Fruit fly (Drosophila melanogaster) whole organism, embryonic: ENCODE results near the gene yrt.

Experiments
- CG10267 ChIP-seq: fragments of 200-800 bp; sonication (Bioruptor generic); optimal IDR thresholded peaks from 2 replicates; lab custom pipeline; 2018; ENCODE audit warnings: missing biosample characterization, mild to moderate bottlenecking, missing genetic modification characterization, moderate library complexity
- CG10462 ChIP-seq: fragments of 200-800 bp; sonication (Bioruptor generic); optimal IDR thresholded peaks from 2 replicates; lab custom pipeline; 2016; ENCODE audit warnings: missing biosample characterization, missing genetic modification characterization
- CG10543 ChIP-seq: fragments of 200-800 bp; sonication (Bioruptor generic); optimal IDR thresholded peaks from 3 replicates; lab custom pipeline; 2017; ENCODE audit warnings: missing biosample characterization, mild to moderate bottlenecking, missing genetic modification characterization, moderate library complexity
- CG11456 ChIP-seq: fragments of 200-800 bp; sonication (Bioruptor generic); IDR thresholded peaks from 3 replicates; pipeline ENCODE4 v1.3.6; 2022; ENCODE audit warnings: missing biosample characterization, missing genetic modification characterization
- CG14050 ChIP-seq: fragments of 200-800 bp; sonication (Bioruptor generic); IDR thresholded peaks from 3 replicates; pipeline ENCODE4 v1.3.6; 2022; ENCODE audit warnings: missing biosample characterization, missing genetic modification characterization
- CG14710 ChIP-seq: fragments of 200-800 bp; sonication (Bioruptor generic); optimal IDR thresholded peaks from 3 replicates; lab custom pipeline; 2019; ENCODE audit warnings: missing biosample characterization, mild to moderate bottlenecking, missing genetic modification characterization, moderate library complexity
- CG15073 ChIP-seq: fragments of 200-800 bp; sonication (Bioruptor generic); optimal IDR thresholded peaks from 2 replicates; lab custom pipeline; 2016; ENCODE audit warnings: missing biosample characterization, missing genetic modification characterization
- CG1602 ChIP-seq: fragments of 200-800 bp; sonication (Bioruptor generic); optimal IDR thresholded peaks from 3 replicates; lab custom pipeline; 2016; ENCODE audit warnings: missing biosample characterization, missing genetic modification characterization
- CG1603 ChIP-seq: fragments of 200-800 bp; sonication (Bioruptor generic); optimal IDR thresholded peaks from 2 replicates; lab custom pipeline; 2019; ENCODE audit warnings: missing biosample characterization, mild to moderate bottlenecking, missing genetic modification characterization, moderate library complexity
- CG17328 ChIP-seq: fragments of 200-800 bp; sonication (Bioruptor generic); IDR thresholded peaks from 2 replicates; pipeline ENCODE4 v1.3.6; 2022; ENCODE audit warnings: missing biosample characterization, missing genetic modification characterization
- CG17361 ChIP-seq: fragments of 200-800 bp; sonication (Bioruptor generic); IDR thresholded peaks from 3 replicates; pipeline ENCODE4 v1.3.6; 2022; ENCODE audit warnings: missing biosample characterization, missing genetic modification characterization
- CG2129 ChIP-seq: fragments of 200-800 bp; sonication (Bioruptor generic); IDR thresholded peaks from 2 replicates; pipeline ENCODE4 v1.3.6; 2022; ENCODE audit warnings: missing biosample characterization, missing genetic modification characterization; ENCODE audit not compliant: partially characterized antibody
- CG30403 ChIP-seq: fragments of 200-800 bp; sonication (Bioruptor generic); optimal IDR thresholded peaks from 3 replicates; lab custom pipeline; 2016; ENCODE audit warnings: missing biosample characterization, missing genetic modification characterization
- CG33213 ChIP-seq: fragments of 200-800 bp; sonication (Bioruptor generic); optimal IDR thresholded peaks from 3 replicates; lab custom pipeline; 2016; ENCODE audit warnings: missing biosample characterization, missing genetic modification characterization
- CG4617 ChIP-seq: fragments of 200-800 bp; sonication (Bioruptor generic); optimal IDR thresholded peaks from 3 replicates; lab custom pipeline; 2016; ENCODE audit warnings: missing biosample characterization, missing genetic modification characterization, borderline replicate concordance
- CG6175 ChIP-seq: fragments of 200-800 bp; sonication (Bioruptor generic); IDR thresholded peaks from 3 replicates; pipeline ENCODE4 v1.3.6; 2022; ENCODE audit warnings: missing biosample characterization, missing genetic modification characterization
- CG9727 ChIP-seq: fragments of 200-800 bp; sonication (Bioruptor generic); optimal IDR thresholded peaks from 3 replicates; lab custom pipeline; 2017; ENCODE audit warnings: missing biosample characterization, mild to moderate bottlenecking, missing genetic modification characterization
- CG9817 ChIP-seq: fragments of 200-800 bp; sonication (Bioruptor generic); optimal IDR thresholded peaks from 2 replicates; lab custom pipeline; 2018; ENCODE audit warnings: missing biosample characterization, mild to moderate bottlenecking, missing genetic modification characterization, moderate library complexity
- CTCF ChIP-seq: fragments of 200-800 bp; sonication (Bioruptor generic); optimal IDR thresholded peaks from 2 replicates; lab custom pipeline; 2017; ENCODE audit warnings: missing biosample characterization, mild to moderate bottlenecking, missing genetic modification characterization, moderate library complexity
- CoRest ChIP-seq: fragments of 200-800 bp; sonication (Bioruptor generic); optimal IDR thresholded peaks from 3 replicates; lab custom pipeline; 2018; ENCODE audit warnings: missing biosample characterization, mild to moderate bottlenecking, missing genetic modification characterization, moderate library complexity
- D ChIP-seq, 2 experiments: fragments of 200-800 bp in 1 of 2; fragments of >200 bp in 1 of 2; sonication (Bioruptor generic) in 1 of 2; optimal IDR thresholded peaks; 2 replicates in 1 of 2; 3 replicates in 1 of 2; lab custom pipeline; 2017; ENCODE audit warnings: mild to moderate bottlenecking in 1 of 2, missing biosample characterization in 1 of 2, missing genetic modification characterization in 1 of 2, missing genetic modification reagents in 1 of 2
- D19A ChIP-seq: fragments of 200-800 bp; optimal IDR thresholded peaks from 3 replicates; lab custom pipeline; 2019; ENCODE audit warnings: missing biosample characterization, mild to moderate bottlenecking, missing genetic modification characterization, moderate library complexity
- Ets65A ChIP-seq: fragments of 200-800 bp; sonication (Bioruptor generic); peaks from one replicate; lab custom pipeline; 2016; ENCODE audit warnings: missing biosample characterization, missing genetic modification characterization
- H2.0 ChIP-seq: fragments of 200-800 bp; sonication (Bioruptor generic); IDR thresholded peaks from 2 replicates; pipeline ENCODE4 v1.3.6; 2022; ENCODE audit warnings: missing biosample characterization, missing genetic modification characterization
- Hr3 ChIP-seq: fragments of 200-800 bp; sonication (Bioruptor generic); optimal IDR thresholded peaks from 3 replicates; lab custom pipeline; 2016; ENCODE audit warnings: missing biosample characterization, missing genetic modification characterization
- Lhr ChIP-seq: fragments of 200-800 bp; sonication (Bioruptor generic); optimal IDR thresholded peaks from 3 replicates; lab custom pipeline; 2017; ENCODE audit warnings: mild to moderate bottlenecking, missing biosample characterization, missing genetic modification reagents, missing genetic modification characterization
- MESR4 ChIP-seq: fragments of 200-800 bp; sonication (Bioruptor generic); optimal IDR thresholded peaks from 2 replicates; lab custom pipeline; 2018; ENCODE audit warnings: missing biosample characterization, mild to moderate bottlenecking, missing genetic modification characterization, moderate library complexity
- Med ChIP-seq: fragments of 200-800 bp; sonication (Bioruptor generic); peaks from one replicate; lab custom pipeline; 2016; ENCODE audit warnings: missing biosample characterization, missing genetic modification characterization, mild to moderate bottlenecking, inconsistent platforms, moderate library complexity
- Mrtf ChIP-seq: fragments of 200-800 bp; sonication (Bioruptor generic); IDR thresholded peaks from 3 replicates; pipeline ENCODE4 v1.3.6; 2022; ENCODE audit warnings: missing biosample characterization, missing genetic modification characterization
- NC2α ChIP-seq: fragments of 200-800 bp; sonication (Bioruptor generic); optimal IDR thresholded peaks from 2 replicates; lab custom pipeline; 2016; ENCODE audit warnings: missing biosample characterization, missing genetic modification characterization
- Oaz ChIP-seq: fragments of 200-800 bp; sonication (Bioruptor generic); IDR thresholded peaks from 2 replicates; pipeline ENCODE4 v1.3.6; 2022; ENCODE audit warnings: missing biosample characterization, missing genetic modification characterization
- Optix ChIP-seq: fragments of 200-800 bp; sonication (Bioruptor generic); IDR thresholded peaks from 3 replicates; pipeline ENCODE4 v1.3.6; 2022; ENCODE audit warnings: missing biosample characterization, missing genetic modification characterization
- Ravus ChIP-seq: fragments of 200-800 bp; sonication (Bioruptor generic); IDR thresholded peaks from 2 replicates; pipeline ENCODE4 v1.3.6; 2022; ENCODE audit warnings: missing biosample characterization, missing genetic modification characterization
- Side ChIP-seq: fragments of 200-800 bp; sonication (Bioruptor generic); optimal IDR thresholded peaks from 2 replicates; lab custom pipeline; 2016; ENCODE audit warnings: missing biosample characterization, missing genetic modification characterization
- Sox102F ChIP-seq: fragments of 200-800 bp; sonication (Bioruptor generic); optimal IDR thresholded peaks from 2 replicates; lab custom pipeline; 2018; ENCODE audit warnings: missing biosample characterization, mild to moderate bottlenecking, missing genetic modification characterization, moderate library complexity
- Xbp1 ChIP-seq: fragments of 200-800 bp; sonication (Bioruptor generic); optimal IDR thresholded peaks from 3 replicates; lab custom pipeline; 2016; ENCODE audit warnings: missing biosample characterization, mild to moderate bottlenecking, missing genetic modification characterization
- ase ChIP-seq: fragments of 200-800 bp; sonication (Bioruptor generic); IDR thresholded peaks from 3 replicates; pipeline ENCODE4 v1.3.6; 2022; ENCODE audit warnings: missing biosample characterization, missing genetic modification characterization
- az2 ChIP-seq: fragments of 200-800 bp; sonication (Bioruptor generic); optimal IDR thresholded peaks from 3 replicates; lab custom pipeline; 2016; ENCODE audit warnings: missing biosample characterization, missing genetic modification characterization
- cad ChIP-seq: fragments of >200 bp; optimal IDR thresholded peaks from 2 replicates; lab custom pipeline; 2017; ENCODE audit warnings: missing biosample characterization, missing genetic modification characterization
- chm ChIP-seq: fragments of 200-800 bp; sonication (Bioruptor generic); IDR thresholded peaks from 2 replicates; pipeline ENCODE4 v1.3.6; 2022; ENCODE audit warnings: missing biosample characterization, missing genetic modification characterization
- dmrt11E ChIP-seq: fragments of 200-800 bp; sonication (Bioruptor generic); optimal IDR thresholded peaks from 3 replicates; lab custom pipeline; 2018; ENCODE audit warnings: missing biosample characterization, mild to moderate bottlenecking, missing genetic modification characterization, moderate library complexity
- dysf ChIP-seq: fragments of 200-800 bp; sonication (Bioruptor generic); IDR thresholded peaks from 3 replicates; pipeline ENCODE4 v1.3.6; 2022; ENCODE audit warnings: missing biosample characterization, missing genetic modification characterization
- ems ChIP-seq: fragments of 200-800 bp; sonication (Bioruptor generic); optimal IDR thresholded peaks from 3 replicates; lab custom pipeline; 2016; ENCODE audit warnings: missing biosample characterization, missing genetic modification characterization
- grn ChIP-seq: fragments of 200-800 bp; sonication (Bioruptor generic); optimal IDR thresholded peaks from 3 replicates; lab custom pipeline; 2017; ENCODE audit warnings: missing biosample characterization, missing genetic modification characterization
- lilli ChIP-seq: fragments of 200-800 bp; sonication (Bioruptor generic); optimal IDR thresholded peaks from 3 replicates; lab custom pipeline; 2016; ENCODE audit warnings: missing biosample characterization, missing genetic modification characterization
- maf-S ChIP-seq: fragments of 200-800 bp; sonication (Bioruptor generic); optimal IDR thresholded peaks from 2 replicates; lab custom pipeline; 2016; ENCODE audit warnings: missing biosample characterization, missing genetic modification characterization
- nerfin-1 ChIP-seq: fragments of 200-800 bp; sonication (Bioruptor generic); optimal IDR thresholded peaks from 3 replicates; lab custom pipeline; 2019; ENCODE audit warnings: missing biosample characterization, mild to moderate bottlenecking, missing genetic modification characterization, moderate library complexity
- ro ChIP-seq: fragments of 200-800 bp; sonication (Bioruptor generic); IDR thresholded peaks from 2 replicates; pipeline ENCODE4 v1.3.6; 2022; ENCODE audit warnings: missing biosample characterization, missing genetic modification characterization
- shn ChIP-seq: fragments of 200-800 bp; sonication (Bioruptor generic); optimal IDR thresholded peaks from 3 replicates; lab custom pipeline; 2016; ENCODE audit warnings: missing biosample characterization, missing genetic modification characterization
- tna ChIP-seq: fragments of 200-800 bp; sonication (Bioruptor generic); IDR thresholded peaks from 2 replicates; pipeline ENCODE4 v1.3.6; 2022; ENCODE audit warnings: missing biosample characterization, missing genetic modification characterization; ENCODE audit not compliant: partially characterized antibody
- zf30C ChIP-seq: fragments of 200-800 bp; sonication (Bioruptor generic); optimal IDR thresholded peaks from 3 replicates; lab custom pipeline; 2018; ENCODE audit warnings: missing biosample characterization, mild to moderate bottlenecking, missing genetic modification characterization

yrt gene

DNA sequence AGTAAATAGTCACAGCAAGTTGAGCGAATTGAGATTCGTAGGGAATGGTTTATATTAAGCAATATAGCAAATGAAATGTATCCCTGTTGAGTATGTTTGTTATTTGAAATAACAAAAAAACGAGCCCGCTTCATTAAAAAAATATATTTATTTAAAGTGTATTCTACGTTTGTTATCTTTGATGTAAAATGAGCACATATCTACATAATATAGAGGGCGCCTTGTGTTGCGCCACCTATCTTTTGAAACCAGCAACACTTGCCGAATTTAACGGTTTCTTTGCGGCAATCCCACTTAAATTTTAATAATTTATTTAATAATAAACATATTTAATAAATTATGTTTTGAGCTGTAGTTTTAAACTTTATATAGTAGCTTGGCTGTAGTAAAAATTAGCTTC lies 36.5 kb upstream of the yrt start (continued):
- TF ChIP-seq Mrtf (GFP tag; lab: Robert Waterston, UW) = peak; percentile 56; the same call in 1 of the 3 replicates
- TF ChIP-seq H2.0 (GFP tag; lab: Robert Waterston, UW) = 0 out of 2 replicates have a peak, but pooled peaks have one; percentile 13
- TF ChIP-seq Hr3 (GFP tag; lab: Kevin White, UChicago) = peak; percentile 16
- peak; percentile 48; the same call in 2 of the 3 replicates for TF ChIP-seq CG17361
- peak; percentile 18 for TF ChIP-seq D19A (tag; lab: Kevin White, UChicago)
- peak; percentile 17 for TF ChIP-seq dmrt11E (tag; lab: Kevin White, UChicago)
- TF ChIP-seq CG1602 = peak; percentile 12
- peak; percentile 24 for TF ChIP-seq CG9817 (tag; lab: Kevin White, UChicago)
- peak; percentile 21 for TF ChIP-seq az2 (GFP tag; lab: Kevin White, UChicago)
- TF ChIP-seq ro (GFP tag; lab: Robert Waterston, UW) = no peak
- peak; percentile 8 for TF ChIP-seq Lhr
- TF ChIP-seq dysf = peak; percentile 13; the same call in 1 of the 3 replicates
- TF ChIP-seq CG1603 (tag; lab: Kevin White, UChicago) = no peak
- TF ChIP-seq Xbp1 (GFP tag; lab: Kevin White, UChicago) = peak; percentile 54
- TF ChIP-seq CG9727 (GFP tag; lab: Kevin White, UChicago) = no peak
- TF ChIP-seq CG30403 (GFP tag; lab: Kevin White, UChicago) = peak; percentile 23
- peak; percentile 55 for TF ChIP-seq Med (GFP tag; lab: Kevin White, UChicago)
- peak; percentile 58 for TF ChIP-seq grn
- TF ChIP-seq, all 482 proteins: peak for 52

DNA sequence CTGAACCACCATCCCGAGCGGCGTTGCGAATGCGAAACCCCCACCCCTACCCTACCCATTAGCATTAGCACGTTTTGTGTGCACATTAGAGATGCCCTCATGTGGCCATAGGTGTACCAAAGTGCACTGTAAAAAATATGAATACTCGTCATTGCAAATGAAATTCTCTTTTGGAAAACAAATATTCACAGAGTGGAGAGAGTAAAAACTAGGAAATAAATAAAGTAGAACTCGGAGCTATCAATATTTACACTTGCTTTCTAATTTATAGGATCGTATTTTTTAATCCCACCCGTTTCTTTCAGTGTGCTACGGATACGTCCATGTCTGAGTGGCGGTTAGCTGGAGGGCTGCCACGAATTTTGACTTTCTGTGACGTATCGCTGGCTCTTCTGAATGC lies 34.5 kb upstream of the yrt start:
- no peak for TF ChIP-seq NC2α
- no peak for TF ChIP-seq CG10543 (GFP tag; lab: Kevin White, UChicago)
- no peak for TF ChIP-seq ase (GFP tag; lab: Robert Waterston, UW)
- no peak for TF ChIP-seq tna (GFP tag; lab: Robert Waterston, UW)
- peak; percentile 38; the same call in 1 of the 2 replicates for TF ChIP-seq CG17328
- TF ChIP-seq Ets65A (GFP tag; lab: Kevin White, UChicago) = peak; percentile 67
- no peak for TF ChIP-seq maf-S (GFP tag; lab: Kevin White, UChicago)
- TF ChIP-seq CG33213 (GFP tag; lab: Kevin White, UChicago) = no peak
- TF ChIP-seq CG14050 (GFP tag; lab: Robert Waterston, UW) = no peak
- no peak for TF ChIP-seq CG11456 (GFP tag; lab: Robert Waterston, UW)
- TF ChIP-seq Side (GFP tag; lab: Kevin White, UChicago) = peak; percentile 23
- no peak for TF ChIP-seq D (optimal IDR thresholded peaks at IDR 0.05; lab: Kevin White, UChicago)
- TF ChIP-seq D (GFP tag; optimal IDR thresholded peaks at IDR 0.05; lab: Kevin White, UChicago) = peak; percentile 44
- peak; percentile 82 for TF ChIP-seq dmrt11E (tag; lab: Kevin White, UChicago)
- TF ChIP-seq Sox102F = peak; percentile 40
- no peak for TF ChIP-seq CG10267 (tag; lab: Kevin White, UChicago)
- TF ChIP-seq CG2129 = no peak
- TF ChIP-seq CG10462 (GFP tag; lab: Kevin White, UChicago) = no peak
- TF ChIP-seq ems = peak; percentile 0
- no peak for TF ChIP-seq Oaz
- no peak for TF ChIP-seq CG15073 (GFP tag; lab: Kevin White, UChicago)
- no peak for TF ChIP-seq chm
- TF ChIP-seq CTCF (GFP tag; lab: Kevin White, UChicago) = no peak
- TF ChIP-seq Optix (GFP tag; lab: Robert Waterston, UW) = no peak
- TF ChIP-seq MESR4 (GFP tag; lab: Kevin White, UChicago) = no peak
- TF ChIP-seq CG4617 (GFP tag; lab: Kevin White, UChicago) = no peak
- TF ChIP-seq zf30C (GFP tag; lab: Kevin White, UChicago) = peak; percentile 76
- no peak for TF ChIP-seq CoRest
- no peak for TF ChIP-seq CG14710 (tag; lab: Kevin White, UChicago)
- peak; percentile 14 for TF ChIP-seq lilli
- no peak for TF ChIP-seq cad (GFP tag; lab: Kevin White, UChicago)
- no peak for TF ChIP-seq Ravus
- TF ChIP-seq CG6175 (GFP tag; lab: Robert Waterston, UW) = no peak
- no peak for TF ChIP-seq shn (GFP tag; lab: Kevin White, UChicago)
- no peak for TF ChIP-seq H2.0 (GFP tag; lab: Robert Waterston, UW)
- TF ChIP-seq nerfin-1 (tag; lab: Kevin White, UChicago) = no peak
